Fruit fly (Drosophila melanogaster) Kc167 (cell line): Measurements from ENCODE around the gene CG13022.

Experiments
- Myc ChIP-seq: fragments of >200 bp; optimal IDR thresholded peaks from 2 replicates; lab custom pipeline; 2017; ENCODE audit warnings: missing external identifiers
- psq ChIP-seq: fragments of >200 bp; optimal IDR thresholded peaks from 2 replicates; lab custom pipeline; 2017; ENCODE audit warnings: missing external identifiers

DNA sequence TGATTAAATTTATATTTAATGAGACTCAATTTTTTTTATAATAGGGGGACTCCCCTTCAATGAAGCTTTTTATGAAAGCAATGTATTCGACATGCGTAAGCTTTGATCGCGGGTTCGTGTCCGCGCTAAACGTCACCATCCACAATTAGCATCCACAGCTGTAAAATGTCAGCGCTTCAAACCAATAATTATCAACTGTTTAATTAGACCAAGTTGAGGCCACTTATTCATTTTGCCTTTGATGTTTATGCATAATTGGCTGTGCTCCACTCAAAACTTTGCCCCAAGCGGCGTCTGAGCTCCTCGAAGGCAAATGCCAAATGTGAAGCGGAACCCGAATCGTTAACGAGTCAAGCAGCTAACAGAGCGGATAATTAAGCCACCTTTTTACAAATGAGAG lies 46.8 kb upstream of the CG13022 start:
- TF ChIP-seq Myc (lab: Kevin White, UChicago) (no peak), psq (lab: Kevin White, UChicago) (no peak)
